Fruit fly (Drosophila melanogaster): ENCODE measurements around the gene kar.

- TF ChIP-seq ovo (GFP tag; optimal IDR thresholded peaks at IDR 0.05) (no peak), kay (GFP tag; ENCODE audit: borderline replicate concordance) (no peak), cic (GFP tag; optimal IDR thresholded peaks at IDR 0.05) (no peak), CG7101 (tag; optimal IDR thresholded peaks at IDR 0.05) (no peak), CG5204 (GFP tag; optimal IDR thresholded peaks at IDR 0.05) (no peak), CG12768 (GFP tag; optimal IDR thresholded peaks at IDR 0.05) (no peak), CG14711 (tag; optimal IDR thresholded peaks at IDR 0.05) (no peak)
Measured at dm6 chr3R:12701994-12702494, 12.9 kb upstream of the kar start.
